Fruit fly (Drosophila melanogaster): ENCODE results near the gene pum.

pum gene

dm6 chr3R:9121874-9122486 lies 115.5 kb downstream of the pum start (continued):
- no peak for TF ChIP-seq CG12104 (GFP tag; optimal IDR thresholded peaks at IDR 0.05)
- no peak for TF ChIP-seq Ssrp (tag; optimal IDR thresholded peaks at IDR 0.05)
- TF ChIP-seq p53 (GFP tag; optimal IDR thresholded peaks at IDR 0.05), result no peak
- TF ChIP-seq pho (GFP tag; optimal IDR thresholded peaks at IDR 0.05), result no peak
- no peak for TF ChIP-seq fru (optimal IDR thresholded peaks at IDR 0.05)
- TF ChIP-seq kah (GFP tag; optimal IDR thresholded peaks at IDR 0.05), result no peak
- peak; percentile 82 for TF ChIP-seq crol (GFP tag; IDR thresholded peaks at IDR 0.05)
- peak; percentile 31 for TF ChIP-seq sqz (GFP tag; optimal IDR thresholded peaks at IDR 0.05)
- TF ChIP-seq cg (GFP tag; optimal IDR thresholded peaks at IDR 0.05), result no peak
- no peak for TF ChIP-seq MTF-1 (GFP tag; optimal IDR thresholded peaks at IDR 0.05; ENCODE audit: borderline replicate concordance)
- TF ChIP-seq Oaz (GFP tag; IDR thresholded peaks at IDR 0.05), result no peak
- no peak for TF ChIP-seq tll (GFP tag; optimal IDR thresholded peaks at IDR 0.05)
- TF ChIP-seq CG14965 (GFP tag; optimal IDR thresholded peaks at IDR 0.05; ENCODE audit: borderline replicate concordance), result no peak
- no peak for TF ChIP-seq fd102C (GFP tag; optimal IDR thresholded peaks at IDR 0.05)
- TF ChIP-seq usp (GFP tag; optimal IDR thresholded peaks at IDR 0.05), result no peak
- TF ChIP-seq CG13424 (tag; optimal IDR thresholded peaks at IDR 0.05), result no peak
- TF ChIP-seq C15 (GFP tag; IDR thresholded peaks at IDR 0.05), result no peak
- no peak for TF ChIP-seq ems (GFP tag; optimal IDR thresholded peaks at IDR 0.05)
- no peak for TF ChIP-seq ab (GFP tag; optimal IDR thresholded peaks at IDR 0.05)
- TF ChIP-seq CG16815 (GFP tag; optimal IDR thresholded peaks at IDR 0.05), result no peak
- no peak for TF ChIP-seq CG12942 (GFP tag; optimal IDR thresholded peaks at IDR 0.05)
- TF ChIP-seq CG15514 (GFP tag; optimal IDR thresholded peaks at IDR 0.05), result no peak
- TF ChIP-seq CG34224 (GFP tag; IDR thresholded peaks at IDR 0.05; ENCODE audit: partially characterized antibody), result no peak
- peak; percentile 21 for TF ChIP-seq CG12769 (tag; optimal IDR thresholded peaks at IDR 0.05)
- no peak for TF ChIP-seq nom (GFP tag; optimal IDR thresholded peaks at IDR 0.05)
- no peak for TF ChIP-seq HmgD (GFP tag; optimal IDR thresholded peaks at IDR 0.05)
- no peak for TF ChIP-seq CG3065 (GFP tag; optimal IDR thresholded peaks at IDR 0.05)
- no peak for TF ChIP-seq jigr1 (GFP tag; IDR thresholded peaks at IDR 0.05)
- no peak for TF ChIP-seq onecut (GFP tag; IDR thresholded peaks at IDR 0.05)
- no peak for TF ChIP-seq hbn (GFP tag; IDR thresholded peaks at IDR 0.05; ENCODE audit: partially characterized antibody)
- TF ChIP-seq ssp (GFP tag; IDR thresholded peaks at IDR 0.05), result no peak
- TF ChIP-seq ind (GFP tag; optimal IDR thresholded peaks at IDR 0.05), result no peak
- no peak for TF ChIP-seq Poxn (GFP tag; IDR thresholded peaks at IDR 0.05)
- no peak for TF ChIP-seq Blimp-1 (GFP tag; optimal IDR thresholded peaks at IDR 0.05)
- TF ChIP-seq CG32532 (GFP tag; IDR thresholded peaks at IDR 0.05), result no peak
- TF ChIP-seq CG1602 (GFP tag; optimal IDR thresholded peaks at IDR 0.05), result no peak
- no peak for TF ChIP-seq CG13123 (GFP tag; optimal IDR thresholded peaks at IDR 0.05)
- TF ChIP-seq Hr51 (GFP tag; optimal IDR thresholded peaks at IDR 0.05), result no peak
- peak; percentile 10 for TF ChIP-seq gsb-n (tag; optimal IDR thresholded peaks at IDR 0.05)
- TF ChIP-seq chm (GFP tag; IDR thresholded peaks at IDR 0.05), result no peak
- no peak for TF ChIP-seq CG13894 (tag; optimal IDR thresholded peaks at IDR 0.05)
- no peak for TF ChIP-seq CG4617 (GFP tag; optimal IDR thresholded peaks at IDR 0.05; ENCODE audit: borderline replicate concordance)
- TF ChIP-seq CrebB (tag; optimal IDR thresholded peaks at IDR 0.05), result no peak
- no peak for TF ChIP-seq CG32767 (GFP tag; IDR thresholded peaks at IDR 0.05)
- TF ChIP-seq chinmo (GFP tag; IDR thresholded peaks at IDR 0.05; ENCODE audit: partially characterized antibody), result 0 out of 4 replicates have a peak, but pooled peaks have one; percentile 45
- TF ChIP-seq abd-A (tag; optimal IDR thresholded peaks at IDR 0.05), result peak; percentile 89
- TF ChIP-seq Aef1 (GFP tag; IDR thresholded peaks at IDR 0.05), result no peak
- TF ChIP-seq CG6813 (GFP tag; optimal IDR thresholded peaks at IDR 0.05), result no peak
- TF ChIP-seq sd (tag; optimal IDR thresholded peaks at IDR 0.05), result peak; percentile 63
- no peak for TF ChIP-seq Drgx (GFP tag; IDR thresholded peaks at IDR 0.05)
